Worm (Caenorhabditis elegans): ENCODE data around the gene pgp-9.

The pgp-9 gene

DNA sequence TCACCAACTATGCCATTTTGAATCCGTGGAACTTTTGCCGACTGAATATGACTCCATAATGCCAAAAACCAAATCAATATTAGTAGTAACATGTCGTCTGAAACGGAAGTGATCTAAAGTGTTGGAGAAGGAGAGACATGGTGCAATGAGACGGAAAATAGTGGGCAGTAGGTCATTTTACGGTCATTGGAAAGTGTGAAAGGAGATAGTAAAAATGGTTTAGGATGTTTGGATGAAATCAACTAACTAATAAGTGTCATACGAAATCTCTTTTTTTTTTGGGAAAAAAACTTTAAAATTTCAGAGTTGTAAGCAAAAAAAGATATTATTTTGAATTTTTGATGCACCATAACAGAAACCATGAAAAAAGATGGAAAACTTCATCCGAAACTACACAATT, 15.9 kb upstream of the pgp-9 start, which contains the start of gene cutl-4:
Gene cutl-4 (minus strand): TSS at position 101 of the 400 bp plus-strand sequence.
- TF ChIP-seq hnd-1 (tag; optimal IDR thresholded peaks at IDR 0.05): no peak
- TF ChIP-seq tra-4 (tag; optimal IDR thresholded peaks at IDR 0.05): no peak
- no peak for TF ChIP-seq aly-1 (tag; optimal IDR thresholded peaks at IDR 0.05)
- no peak for TF ChIP-seq hmg-4 (GFP tag; optimal IDR thresholded peaks at IDR 0.05)
- no peak for TF ChIP-seq ets-7 (tag; optimal IDR thresholded peaks at IDR 0.05)
- TF ChIP-seq ceh-36 (tag; optimal IDR thresholded peaks at IDR 0.05): no peak
- no peak for TF ChIP-seq tbx-11 (GFP tag; IDR thresholded peaks at IDR 0.05)
- no peak for TF ChIP-seq sea-1 (GFP tag; conservative IDR thresholded peaks at IDR 0.05)
- no peak for TF ChIP-seq ama-1 (optimal IDR thresholded peaks at IDR 0.05)
- TF ChIP-seq pes-1 (GFP tag; IDR thresholded peaks at IDR 0.05): no peak
- TF ChIP-seq ceh-13 (GFP tag; optimal IDR thresholded peaks at IDR 0.05): no peak
- no peak for TF ChIP-seq B0310.2 (tag; optimal IDR thresholded peaks at IDR 0.05)

DNA sequence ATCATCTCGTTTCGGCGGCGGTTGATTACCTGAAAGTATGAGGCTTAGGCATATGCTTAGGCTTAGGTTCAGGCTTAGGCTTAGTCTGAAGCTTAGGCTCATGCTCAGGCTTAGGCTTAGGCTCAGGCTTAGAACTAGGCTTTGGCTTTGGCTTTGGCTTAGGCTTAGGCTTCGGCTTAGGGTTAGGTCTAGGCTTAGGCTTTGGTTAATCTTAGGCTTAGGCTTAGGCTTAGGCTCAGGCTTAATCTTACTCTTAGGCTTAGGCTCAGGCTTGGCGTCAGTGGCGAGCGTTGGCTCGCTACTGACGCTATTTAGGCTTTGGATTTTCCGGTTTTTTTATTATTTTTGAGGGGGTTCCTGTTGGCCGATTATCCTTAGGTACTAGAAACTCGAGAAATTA, 11.9 kb upstream of the pgp-9 start:
- peak; percentile 71 for TF ChIP-seq ceh-36 (tag; optimal IDR thresholded peaks at IDR 0.05)
- TF ChIP-seq B0310.2 (tag; optimal IDR thresholded peaks at IDR 0.05): no peak

DNA sequence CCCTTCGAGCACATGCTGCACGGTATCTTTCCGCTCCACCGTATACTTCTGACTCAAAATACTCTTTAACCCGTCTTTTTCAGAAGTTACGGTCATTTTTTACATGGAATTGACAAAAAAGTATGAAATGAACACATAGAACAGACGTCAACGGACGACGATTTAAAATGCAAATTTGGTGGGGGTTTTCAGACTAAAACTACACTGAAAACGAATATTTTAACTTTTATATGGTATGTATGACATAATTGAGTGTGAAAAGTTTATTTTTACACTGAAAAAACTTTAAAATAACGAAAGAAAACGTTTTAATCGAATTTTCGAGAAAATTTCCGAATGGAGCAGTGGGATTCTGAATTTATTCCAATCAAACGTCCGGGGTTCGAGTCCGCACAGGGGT, 8.7 kb upstream of the pgp-9 start, which contains the start of gene twk-36:
Gene twk-36 (minus strand): TSS at position 101 of the 400 bp plus-strand sequence.
- no peak for TF ChIP-seq hmg-4 (GFP tag; optimal IDR thresholded peaks at IDR 0.05)
- no peak for TF ChIP-seq sea-1 (GFP tag; conservative IDR thresholded peaks at IDR 0.05)
- no peak for TF ChIP-seq hmbx-1 (tag; optimal IDR thresholded peaks at IDR 0.05)
- no peak for TF ChIP-seq tbx-37 (GFP tag; conservative IDR thresholded peaks at IDR 0.05)
- TF ChIP-seq scrt-1 (GFP tag; IDR thresholded peaks at IDR 0.05): no peak
- no peak for TF ChIP-seq ama-1 (optimal IDR thresholded peaks at IDR 0.05)

DNA sequence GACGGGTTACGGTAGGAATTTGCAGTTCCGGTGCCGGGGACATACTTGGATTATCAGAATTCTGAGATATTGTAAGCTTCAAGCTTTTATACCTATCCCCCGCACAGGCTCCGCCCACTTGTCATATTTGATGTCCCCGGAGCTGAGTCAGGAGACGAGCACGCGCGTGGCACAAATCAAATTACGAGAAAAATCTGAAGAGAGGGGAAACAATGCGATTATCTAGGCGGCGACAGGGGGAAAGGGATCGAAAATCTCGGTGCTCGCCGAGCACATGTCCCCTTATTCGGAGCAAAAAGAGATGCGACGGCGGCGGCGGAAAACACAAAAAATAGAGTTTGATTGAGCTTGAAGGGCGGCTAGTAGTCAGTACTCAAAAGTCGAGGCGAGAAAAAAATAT, 6.5 kb upstream of the pgp-9 start, which contains the start of gene R12G8.1:
Gene R12G8.1 (minus strand): TSS at position 63 of the 400 bp plus-strand sequence.
- no peak for TF ChIP-seq scrt-1 (GFP tag; IDR thresholded peaks at IDR 0.05)
- no peak for TF ChIP-seq hmbx-1 (tag; optimal IDR thresholded peaks at IDR 0.05)

DNA sequence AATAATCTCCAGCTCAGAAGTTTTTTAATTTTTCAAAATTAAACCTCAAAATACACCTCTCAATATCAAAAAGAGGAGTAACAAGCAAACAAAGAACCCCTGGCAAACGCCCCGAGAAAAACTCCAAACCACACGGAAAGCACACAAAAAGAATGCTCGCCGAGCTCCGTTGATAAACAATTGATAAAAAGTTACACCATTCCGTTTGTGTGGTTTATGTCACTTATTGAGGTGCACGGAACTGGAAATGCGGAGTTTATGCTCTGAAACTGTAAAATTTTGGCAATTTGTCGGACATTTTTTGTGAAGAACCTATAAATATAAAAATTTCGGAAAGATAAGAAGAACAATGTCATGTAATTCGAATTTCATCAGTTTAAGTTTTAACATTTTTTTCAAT, 3.4 kb upstream of the pgp-9 start:
- no peak for TF ChIP-seq ceh-36 (tag; optimal IDR thresholded peaks at IDR 0.05)
- no peak for TF ChIP-seq flt-1 (GFP tag; IDR thresholded peaks at IDR 0.05)

DNA sequence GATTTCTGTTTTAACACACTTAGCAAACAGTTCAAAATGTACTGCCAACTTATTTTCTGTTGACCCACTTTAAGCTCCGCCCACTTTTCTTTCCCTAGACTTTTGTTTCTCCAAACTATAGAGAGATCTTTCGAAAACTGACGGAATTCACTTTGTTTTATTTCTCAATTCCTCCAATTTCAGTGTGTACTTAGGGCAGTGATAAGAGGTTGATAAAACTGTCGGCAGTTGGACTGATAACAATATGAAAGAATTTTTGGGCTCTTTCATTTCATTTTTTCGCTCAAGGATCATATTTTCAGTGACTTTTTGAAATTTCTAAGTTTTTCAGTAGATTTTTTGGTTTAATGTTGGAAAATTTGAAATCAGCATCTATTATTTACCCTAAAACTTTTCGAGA, 693 bp upstream of the pgp-9 start:
- no peak for TF ChIP-seq B0310.2 (tag; optimal IDR thresholded peaks at IDR 0.05)
- no peak for TF ChIP-seq pes-1 (GFP tag; IDR thresholded peaks at IDR 0.05)
- TF ChIP-seq ama-1 (optimal IDR thresholded peaks at IDR 0.05): no peak
- TF ChIP-seq scrt-1 (GFP tag; IDR thresholded peaks at IDR 0.05): no peak
- no peak for TF ChIP-seq tbx-37 (GFP tag; conservative IDR thresholded peaks at IDR 0.05)
- TF ChIP-seq tra-4 (tag; optimal IDR thresholded peaks at IDR 0.05): no peak
- TF ChIP-seq hmg-4 (GFP tag; optimal IDR thresholded peaks at IDR 0.05): no peak
- no peak for TF ChIP-seq tbx-11 (GFP tag; IDR thresholded peaks at IDR 0.05)
- no peak for TF ChIP-seq aly-1 (tag; optimal IDR thresholded peaks at IDR 0.05)
- no peak for TF ChIP-seq hnd-1 (tag; optimal IDR thresholded peaks at IDR 0.05)
- TF ChIP-seq ceh-13 (GFP tag; optimal IDR thresholded peaks at IDR 0.05): no peak
- TF ChIP-seq hmbx-1 (tag; optimal IDR thresholded peaks at IDR 0.05): no peak
- no peak for TF ChIP-seq F13C5.2 (tag; optimal IDR thresholded peaks at IDR 0.05)
- no peak for TF ChIP-seq flt-1 (GFP tag; IDR thresholded peaks at IDR 0.05)
- no peak for TF ChIP-seq ets-7 (tag; optimal IDR thresholded peaks at IDR 0.05)
- no peak for TF ChIP-seq ceh-36 (tag; optimal IDR thresholded peaks at IDR 0.05)
- no peak for TF ChIP-seq sea-1 (GFP tag; conservative IDR thresholded peaks at IDR 0.05)

DNA sequence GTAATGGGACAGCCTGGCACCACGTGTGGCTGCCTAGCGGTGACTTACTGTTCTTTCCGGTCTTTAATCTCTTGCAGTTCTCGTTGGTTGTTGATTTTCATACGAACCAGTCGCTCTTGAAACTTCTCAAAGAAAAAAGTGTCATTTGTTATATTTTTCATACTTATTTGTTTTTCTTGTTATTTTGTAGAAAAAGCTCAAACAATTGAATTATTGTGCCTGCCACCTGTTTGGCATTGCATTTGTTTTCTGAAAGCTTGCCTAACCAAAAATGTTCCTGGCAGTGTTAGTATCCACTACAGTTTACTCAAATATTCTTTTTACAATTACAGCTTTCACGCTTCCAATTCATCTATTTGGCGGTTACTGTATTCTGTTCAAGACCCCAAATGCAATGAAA, 9.4 kb downstream of the pgp-9 start, which contains the start of the genes C47A10.16 and srh-283:
Gene C47A10.16 (minus strand): TSS at position 101 of the 400 bp plus-strand sequence.
Gene srh-283 (plus strand): TSS at position 272 of the 400 bp plus-strand sequence.
- TF ChIP-seq aly-1 (tag; optimal IDR thresholded peaks at IDR 0.05) (no peak), F13C5.2 (tag; optimal IDR thresholded peaks at IDR 0.05) (no peak), scrt-1 (GFP tag; IDR thresholded peaks at IDR 0.05) (no peak), ets-7 (tag; optimal IDR thresholded peaks at IDR 0.05) (no peak), sea-1 (GFP tag; conservative IDR thresholded peaks at IDR 0.05) (no peak), tbx-11 (GFP tag; IDR thresholded peaks at IDR 0.05) (no peak), B0310.2 (tag; optimal IDR thresholded peaks at IDR 0.05) (no peak), ceh-36 (tag; optimal IDR thresholded peaks at IDR 0.05) (no peak), hmg-4 (GFP tag; optimal IDR thresholded peaks at IDR 0.05) (no peak), hnd-1 (tag; optimal IDR thresholded peaks at IDR 0.05) (no peak), tbx-37 (GFP tag; conservative IDR thresholded peaks at IDR 0.05) (no peak), tra-4 (tag; optimal IDR thresholded peaks at IDR 0.05) (no peak)

DNA sequence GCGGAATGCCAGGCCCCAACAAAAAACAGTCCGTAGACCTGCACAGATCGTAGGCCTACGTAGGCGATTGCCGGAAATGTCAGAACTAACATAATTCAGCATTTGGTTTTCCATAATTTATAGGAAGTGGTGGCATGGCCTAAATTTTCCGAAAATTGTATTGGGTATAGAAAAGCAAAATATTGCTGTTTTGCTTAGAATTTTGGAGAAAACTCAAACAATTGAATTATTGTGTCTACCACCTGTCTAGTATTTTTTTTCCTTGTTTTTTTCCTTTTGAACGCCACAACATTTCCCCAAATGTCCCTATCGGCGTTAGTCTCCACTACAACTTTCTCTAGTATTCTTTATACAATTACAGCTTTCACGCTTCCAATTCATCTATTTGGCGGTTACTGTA, 11.6 kb downstream of the pgp-9 start, which contains the start of gene srh-284:
Gene srh-284 (plus strand): TSS at position 301 of the 400 bp plus-strand sequence.
- TF ChIP-seq hmg-4 (GFP tag; optimal IDR thresholded peaks at IDR 0.05): no peak
- TF ChIP-seq B0310.2 (tag; optimal IDR thresholded peaks at IDR 0.05): no peak
- TF ChIP-seq ceh-36 (tag; optimal IDR thresholded peaks at IDR 0.05): no peak
- no peak for TF ChIP-seq tbx-11 (GFP tag; IDR thresholded peaks at IDR 0.05)
- TF ChIP-seq tra-4 (tag; optimal IDR thresholded peaks at IDR 0.05): no peak
- no peak for TF ChIP-seq sea-1 (GFP tag; conservative IDR thresholded peaks at IDR 0.05)
- no peak for TF ChIP-seq scrt-1 (GFP tag; IDR thresholded peaks at IDR 0.05)
- no peak for TF ChIP-seq hnd-1 (tag; optimal IDR thresholded peaks at IDR 0.05)
- TF ChIP-seq pes-1 (GFP tag; IDR thresholded peaks at IDR 0.05): no peak

DNA sequence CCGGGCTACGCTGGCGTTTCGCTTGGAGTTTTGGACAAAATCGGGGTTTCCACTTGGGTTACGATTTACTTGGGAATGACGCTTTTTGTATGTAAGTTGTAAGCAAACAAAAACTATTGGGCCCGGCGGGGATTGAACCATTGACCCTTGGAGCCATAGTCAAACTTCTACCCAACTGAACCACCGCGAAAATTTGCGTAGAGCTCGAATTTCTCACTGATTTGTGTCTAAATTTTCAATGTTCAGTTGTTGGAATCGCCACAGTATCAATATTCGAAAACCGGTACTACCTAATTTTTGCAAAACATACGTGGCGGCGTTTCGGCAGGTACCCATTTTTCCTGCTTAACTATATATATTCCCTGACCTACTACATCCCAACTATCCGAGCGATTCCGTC, 12.1 kb downstream of the pgp-9 start:
- TF ChIP-seq ama-1 (optimal IDR thresholded peaks at IDR 0.05) (no peak), pes-1 (GFP tag; IDR thresholded peaks at IDR 0.05) (no peak), F13C5.2 (tag; optimal IDR thresholded peaks at IDR 0.05) (no peak), ceh-13 (GFP tag; optimal IDR thresholded peaks at IDR 0.05) (no peak)
